Fruit fly (Drosophila melanogaster) whole organism, wandering third instar larva: ENCODE data around the gene Notum.

Source experiments
- Abd-B ChIP-seq: fragments of >200 bp; optimal IDR thresholded peaks from 2 replicates; lab custom pipeline; 2017; ENCODE audit warnings: missing biosample characterization, missing genetic modification characterization
- CG32264 ChIP-seq: fragments of 200-800 bp; sonication (Bioruptor generic); optimal IDR thresholded peaks from 2 replicates; lab custom pipeline; 2016; ENCODE audit warnings: missing biosample characterization, missing genetic modification characterization
- CG9705 ChIP-seq: fragments of 200-800 bp; sonication (Bioruptor generic); optimal IDR thresholded peaks from 2 replicates; lab custom pipeline; 2018; ENCODE audit warnings: missing biosample characterization, mild to moderate bottlenecking, missing genetic modification characterization
- CrebA ChIP-seq: fragments of 200-800 bp; sonication (Bioruptor generic); optimal IDR thresholded peaks from 2 replicates; lab custom pipeline; 2016; ENCODE audit warnings: missing biosample characterization, mild to moderate bottlenecking, missing genetic modification characterization, borderline replicate concordance
- Dfd ChIP-seq: fragments of >200 bp; optimal IDR thresholded peaks from 2 replicates; lab custom pipeline; 2017; ENCODE audit warnings: missing biosample characterization, missing genetic modification characterization
- Dif ChIP-seq: fragments of 200-275, 200-300 bp; sonication (Bioruptor generic); optimal IDR thresholded peaks from 2 replicates; lab custom pipeline; 2018; ENCODE audit warnings: missing biosample characterization, missing genetic modification characterization; ENCODE audit not compliant: partially characterized antibody
- GATAd ChIP-seq: sonication (Bioruptor generic); optimal IDR thresholded peaks from 2 replicates; lab custom pipeline; 2016; ENCODE audit warnings: missing biosample characterization, missing genetic modification characterization
- HLH106 ChIP-seq: fragments of 200-800 bp; optimal IDR thresholded peaks from 3 replicates; lab custom pipeline; 2019; ENCODE audit warnings: missing biosample characterization, mild to moderate bottlenecking, missing genetic modification characterization, moderate library complexity
- Hnf4 ChIP-seq: fragments of 200-800 bp; sonication (Bioruptor generic); optimal IDR thresholded peaks from 2 replicates; lab custom pipeline; 2016; ENCODE audit warnings: missing biosample characterization, mild to moderate bottlenecking, missing genetic modification characterization
- Hr78 ChIP-seq: fragments of >200 bp; optimal IDR thresholded peaks from 2 replicates; lab custom pipeline; 2017; ENCODE audit warnings: missing biosample characterization, missing genetic modification characterization
- Hr83 ChIP-seq: fragments of 200-300 bp; sonication (Bioruptor generic); optimal IDR thresholded peaks from 2 replicates; lab custom pipeline; 2016; ENCODE audit warnings: missing biosample characterization, mild to moderate bottlenecking, missing genetic modification characterization, moderate library complexity; ENCODE audit not compliant: poor library complexity, severe bottlenecking
- Jra ChIP-seq: sonication (Bioruptor generic); optimal IDR thresholded peaks from 2 replicates; lab custom pipeline; 2016; ENCODE audit warnings: missing biosample characterization, missing genetic modification characterization
- Mio ChIP-seq: sonication (Bioruptor generic); optimal IDR thresholded peaks from 2 replicates; lab custom pipeline; 2016; ENCODE audit warnings: missing biosample characterization, missing genetic modification characterization
- Myc ChIP-seq: fragments of >200 bp; optimal IDR thresholded peaks from 2 replicates; lab custom pipeline; 2017
- N ChIP-seq: fragments of >200 bp; optimal IDR thresholded peaks from 2 replicates; lab custom pipeline; 2018; ENCODE audit warnings: missing biosample characterization, missing external identifiers, missing genetic modification characterization
- OdsH ChIP-seq: fragments of 200-800 bp; sonication (Bioruptor generic); optimal IDR thresholded peaks from 2 replicates; lab custom pipeline; 2016; ENCODE audit warnings: missing biosample characterization, mild to moderate bottlenecking, missing genetic modification characterization
- Rel ChIP-seq, 2 experiments: fragments of 200-800 bp; sonication (Bioruptor generic) in 1 of 2; optimal IDR thresholded peaks; 2 replicates in 1 of 2; 3 replicates in 1 of 2; lab custom pipeline; 2016 to 2019; ENCODE audit warnings: mild to moderate bottlenecking in 2 of 2, missing biosample characterization in 2 of 2, missing genetic modification characterization in 2 of 2, moderate library complexity in 1 of 2
- Sp1 ChIP-seq: fragments of 200-800 bp; sonication (Bioruptor generic); optimal IDR thresholded peaks from 3 replicates; lab custom pipeline; 2019; ENCODE audit warnings: missing biosample characterization, mild to moderate bottlenecking, missing genetic modification characterization, moderate library complexity
- Vsx2 ChIP-seq: fragments of 200-300, 225-300 bp; sonication (Bioruptor generic); optimal IDR thresholded peaks from 2 replicates; lab custom pipeline; 2018; ENCODE audit warnings: missing biosample characterization, missing genetic modification characterization; ENCODE audit not compliant: partially characterized antibody
- br ChIP-seq: fragments of 200-800 bp; sonication (Bioruptor generic); optimal IDR thresholded peaks from 2 replicates; lab custom pipeline; 2016; ENCODE audit warnings: missing biosample characterization, missing genetic modification characterization
- brk ChIP-seq: fragments of 200-800 bp; sonication (Bioruptor generic); optimal IDR thresholded peaks from 2 replicates; lab custom pipeline; 2016; ENCODE audit warnings: missing biosample characterization, mild to moderate bottlenecking, missing genetic modification characterization
- dl ChIP-seq, 2 experiments: fragments of 175-275, 200-275 bp in 1 of 2; fragments of 200-275 bp in 1 of 2; sonication (Bioruptor generic); optimal IDR thresholded peaks; lab custom pipeline; 2018; ENCODE audit warnings: mild to moderate bottlenecking in 2 of 2, missing biosample characterization in 2 of 2, missing genetic modification characterization in 2 of 2, moderate library complexity in 2 of 2; ENCODE audit not compliant: partially characterized antibody in 2 of 2, insufficient read depth in 1 of 2
- dmrt93B ChIP-seq: fragments of 200-800 bp; sonication (Bioruptor generic); optimal IDR thresholded peaks from 2 replicates; lab custom pipeline; 2018; ENCODE audit warnings: missing biosample characterization, mild to moderate bottlenecking, missing genetic modification characterization
- dsf ChIP-seq: sonication (Bioruptor generic); optimal IDR thresholded peaks from 2 replicates; lab custom pipeline; 2016; ENCODE audit warnings: missing biosample characterization, missing genetic modification characterization, borderline replicate concordance
- ey ChIP-seq: fragments of 200-800 bp; sonication (Bioruptor generic); optimal IDR thresholded peaks from 2 replicates; lab custom pipeline; 2016; ENCODE audit warnings: missing biosample characterization, missing genetic modification characterization
- foxo ChIP-seq, 2 experiments: fragments of 200-800 bp; sonication (Bioruptor generic); optimal IDR thresholded peaks; 2 replicates in 1 of 2; 3 replicates in 1 of 2; lab custom pipeline; 2016 to 2017; ENCODE audit warnings: missing biosample characterization in 2 of 2, missing genetic modification characterization in 2 of 2
- fru ChIP-seq: fragments of 200-800 bp; sonication (Bioruptor generic); optimal IDR thresholded peaks from 3 replicates; lab custom pipeline; 2016; ENCODE audit warnings: missing biosample characterization, mild to moderate bottlenecking, missing genetic modification characterization
- h ChIP-seq: fragments of 200-800 bp; sonication (Bioruptor generic); optimal IDR thresholded peaks from 3 replicates; lab custom pipeline; 2016; ENCODE audit warnings: missing biosample characterization, mild to moderate bottlenecking, missing genetic modification characterization
- jim ChIP-seq: fragments of 175-275, 200-325 bp; sonication (Bioruptor generic); optimal IDR thresholded peaks from 2 replicates; lab custom pipeline; 2016; ENCODE audit warnings: missing biosample characterization, mild to moderate bottlenecking, missing genetic modification characterization
- lola ChIP-seq: fragments of >200 bp; optimal IDR thresholded peaks from 2 replicates; lab custom pipeline; 2017; ENCODE audit warnings: missing biosample characterization, missing genetic modification characterization
- pan ChIP-seq: fragments of >200 bp; optimal IDR thresholded peaks from 2 replicates; lab custom pipeline; 2017
- psq ChIP-seq: fragments of 200-800 bp; sonication (Bioruptor generic); optimal IDR thresholded peaks from 3 replicates; lab custom pipeline; 2017; ENCODE audit warnings: missing biosample characterization, mild to moderate bottlenecking, missing genetic modification characterization, moderate library complexity
- rgr ChIP-seq: fragments of 200-800 bp; sonication (Bioruptor generic); optimal IDR thresholded peaks from 3 replicates; lab custom pipeline; 2016; ENCODE audit warnings: missing biosample characterization, mild to moderate bottlenecking, missing genetic modification characterization
- sage ChIP-seq: fragments of 200-800 bp; sonication (Bioruptor generic); optimal IDR thresholded peaks from 2 replicates; lab custom pipeline; 2016; ENCODE audit warnings: missing biosample characterization, mild to moderate bottlenecking, missing genetic modification characterization
- sv ChIP-seq: fragments of 200-800 bp; sonication (Bioruptor generic); optimal IDR thresholded peaks from 3 replicates; lab custom pipeline; 2016; ENCODE audit warnings: missing biosample characterization, missing genetic modification characterization
- tai ChIP-seq: sonication (Bioruptor generic); optimal IDR thresholded peaks from 2 replicates; lab custom pipeline; 2016; ENCODE audit warnings: missing biosample characterization, missing genetic modification characterization
- usp ChIP-seq: fragments of >200 bp; optimal IDR thresholded peaks from 2 replicates; lab custom pipeline; 2017; ENCODE audit warnings: missing biosample characterization, missing genetic modification characterization
- woc ChIP-seq: sonication (Bioruptor generic); optimal IDR thresholded peaks from 2 replicates; lab custom pipeline; 2016; ENCODE audit warnings: missing biosample characterization, mild to moderate bottlenecking, missing genetic modification characterization

The Notum gene

DNA sequence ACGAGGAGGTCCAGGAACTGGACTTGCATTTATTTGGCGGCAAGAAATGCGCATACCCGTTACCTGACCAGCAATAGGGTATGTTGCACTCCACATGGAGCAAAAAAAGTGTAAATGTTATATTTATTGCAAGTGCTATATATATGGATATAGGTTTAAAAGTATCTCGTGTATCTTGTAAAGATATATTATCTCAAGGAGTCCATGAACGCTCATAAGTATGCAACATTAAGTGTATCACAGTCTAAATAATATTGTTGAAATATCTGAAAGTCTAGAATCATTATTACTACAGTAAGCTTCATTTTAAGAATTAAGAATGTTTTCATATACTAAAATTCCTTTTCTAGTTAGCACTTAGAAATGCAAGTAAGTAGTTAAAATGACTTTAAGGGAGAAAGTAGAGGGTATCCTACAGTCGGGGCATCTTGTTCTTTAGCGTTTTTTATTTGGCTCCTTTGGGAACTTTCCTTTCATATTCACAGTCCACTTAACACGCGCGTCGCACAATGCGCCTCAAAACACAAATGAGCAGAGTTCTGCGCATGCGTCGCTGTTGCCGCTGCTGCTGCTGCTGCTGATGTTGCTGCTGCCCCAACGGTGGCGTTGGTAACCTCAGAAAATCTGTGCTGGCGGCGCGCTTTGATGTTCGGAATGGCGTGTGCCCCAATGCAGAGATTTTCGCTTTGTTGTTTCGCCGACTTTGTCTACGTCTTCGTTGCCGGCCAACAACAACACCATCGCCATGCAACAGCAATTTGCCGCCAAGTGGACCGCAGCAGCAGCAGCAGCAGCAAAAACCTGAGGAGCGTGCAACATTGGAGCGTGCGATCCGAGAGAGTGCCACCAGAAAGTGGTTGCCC, 3.9 kb upstream of the Notum start (continued):
- no peak for TF ChIP-seq Jra (GFP tag; lab: Kevin White, UChicago)
- TF ChIP-seq CrebA (GFP tag; lab: Kevin White, UChicago) = no peak
- TF ChIP-seq h (GFP tag; lab: Kevin White, UChicago) = peak; percentile 12

DNA sequence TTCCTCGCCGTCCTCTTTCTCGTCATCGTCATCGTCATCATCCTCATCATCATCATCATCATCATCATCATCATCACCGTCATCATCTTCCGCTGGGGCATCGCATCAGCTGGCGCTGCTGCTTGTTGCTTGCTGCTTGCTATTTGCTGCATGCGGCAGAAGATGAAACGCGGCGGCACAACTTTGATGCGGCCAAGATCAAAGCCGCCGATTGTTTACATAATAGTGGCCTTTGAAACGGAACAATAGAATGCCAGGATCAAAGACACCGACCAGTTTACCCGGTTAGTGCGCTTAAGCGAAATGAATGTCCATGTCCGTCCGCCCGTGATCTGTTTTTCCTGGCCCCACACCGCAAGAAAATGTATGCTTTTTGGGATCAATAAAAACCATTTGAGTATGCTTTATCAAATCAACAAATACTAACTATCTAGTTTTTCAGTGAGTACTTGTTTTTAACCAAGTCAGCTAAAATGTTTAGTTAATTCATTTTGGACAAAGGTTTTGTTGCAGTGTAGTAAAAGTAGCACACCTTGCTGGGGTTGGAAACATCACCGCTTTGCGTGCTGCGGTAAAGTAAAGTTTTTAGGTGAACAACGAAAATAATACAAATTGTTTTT, 2.1 kb upstream of the Notum start:
- TF ChIP-seq fru (peak; percentile 38), OdsH (GFP tag; lab: Kevin White, UChicago) (peak; percentile 26), Sp1 (GFP tag; lab: Kevin White, UChicago) (peak; percentile 2), rgr (GFP tag; lab: Kevin White, UChicago) (peak; percentile 25), ey (GFP tag; lab: Kevin White, UChicago) (peak; percentile 19), Myc (lab: Kevin White, UChicago) (no peak), Hr78 (GFP tag; lab: Kevin White, UChicago) (no peak), h (GFP tag; lab: Kevin White, UChicago) (peak; percentile 57), HLH106 (tag; lab: Kevin White, UChicago) (peak; percentile 36), br (peak; percentile 21), foxo (GFP tag; optimal IDR thresholded peaks at IDR 0.05; lab: Kevin White, UChicago) (peak in 1 of 2 experiments; percentile 51), Jra (GFP tag; lab: Kevin White, UChicago) (no peak), sage (GFP tag; lab: Kevin White, UChicago) (no peak), Abd-B (no peak), woc (GFP tag; lab: Kevin White, UChicago) (peak; percentile 22)

DNA sequence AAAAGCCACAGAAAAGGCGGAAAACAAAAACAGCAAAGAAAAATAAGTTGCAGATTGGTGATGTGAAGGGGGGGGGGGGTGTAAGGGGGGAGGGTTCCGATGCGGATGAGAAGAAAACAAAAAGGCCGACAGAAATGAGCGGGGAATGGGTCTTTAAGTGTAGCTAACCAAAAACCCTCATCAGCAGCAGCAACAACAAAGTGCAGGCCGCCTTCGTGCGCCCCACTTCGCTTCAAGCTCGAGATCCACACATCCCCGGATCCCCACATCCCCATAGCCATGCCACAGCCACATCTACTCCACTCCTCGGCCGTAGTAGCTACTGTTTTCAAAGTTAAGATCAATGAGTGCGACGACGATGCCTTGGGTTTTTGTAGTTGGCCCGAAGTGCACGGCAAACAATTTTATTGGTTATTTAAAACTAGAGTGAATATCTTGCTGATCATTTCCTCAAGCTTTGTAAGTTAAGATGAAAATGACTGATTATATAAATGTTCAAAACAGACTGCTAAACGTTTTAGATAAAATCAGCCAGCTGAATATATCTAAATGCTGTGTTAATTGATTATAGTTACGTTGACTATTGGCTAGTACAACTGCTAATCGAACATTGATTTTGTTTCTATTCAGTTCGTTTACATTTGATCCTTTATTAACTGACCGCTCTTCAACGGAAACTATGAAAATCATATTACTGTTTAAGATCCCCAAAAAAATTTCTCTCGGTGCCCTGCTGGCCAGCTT, 1.2 kb downstream of the Notum start:
- TF ChIP-seq GATAd (GFP tag; lab: Kevin White, UChicago) = no peak
- no peak for TF ChIP-seq Abd-B
- no peak for TF ChIP-seq Dif (GFP tag; lab: Kevin White, UChicago)
- no peak for TF ChIP-seq CrebA (GFP tag; lab: Kevin White, UChicago)
- TF ChIP-seq jim = no peak
- peak; percentile 71 for TF ChIP-seq woc (GFP tag; lab: Kevin White, UChicago)
- peak; percentile 62 for TF ChIP-seq OdsH (GFP tag; lab: Kevin White, UChicago)
- no peak for TF ChIP-seq Hr83 (GFP tag; lab: Kevin White, UChicago)
- peak; percentile 59 for TF ChIP-seq dmrt93B (GFP tag; lab: Kevin White, UChicago)
- no peak for TF ChIP-seq pan (lab: Kevin White, UChicago)
- TF ChIP-seq Rel (GFP tag; optimal IDR thresholded peaks at IDR 0.05; lab: Kevin White, UChicago) = no peak
- no peak for TF ChIP-seq Rel (tag; optimal IDR thresholded peaks at IDR 0.05; lab: Kevin White, UChicago)
- no peak for TF ChIP-seq dsf
- TF ChIP-seq lola (GFP tag; lab: Kevin White, UChicago) = no peak
- peak; percentile 62 for TF ChIP-seq br
- TF ChIP-seq h (GFP tag; lab: Kevin White, UChicago) = peak; percentile 65
- peak; percentile 27 for TF ChIP-seq Hnf4 (GFP tag; lab: Kevin White, UChicago)
- TF ChIP-seq tai (GFP tag; lab: Kevin White, UChicago) = peak; percentile 41
- TF ChIP-seq N (GFP tag; lab: Kevin White, UChicago) = no peak
- TF ChIP-seq Vsx2 = no peak
- no peak for TF ChIP-seq Mio
- no peak for TF ChIP-seq brk
- peak; percentile 61 for TF ChIP-seq HLH106 (tag; lab: Kevin White, UChicago)
- peak; percentile 11 for TF ChIP-seq Dfd
- peak; percentile 66 for TF ChIP-seq ey (GFP tag; lab: Kevin White, UChicago)
- TF ChIP-seq sv (GFP tag; lab: Kevin White, UChicago) = no peak
- TF ChIP-seq usp (GFP tag; lab: Kevin White, UChicago) = no peak
- TF ChIP-seq CG32264 (GFP tag; lab: Kevin White, UChicago) = peak; percentile 6
- no peak for TF ChIP-seq Myc (lab: Kevin White, UChicago)
- TF ChIP-seq dl (GFP tag; optimal IDR thresholded peaks at IDR 0.05; lab: Kevin White, UChicago; ENCODE audit: insufficient read depth in 1 of 2, partially characterized antibody in 2 of 2) = no peak
- peak; percentile 70 for TF ChIP-seq Sp1 (GFP tag; lab: Kevin White, UChicago)
- TF ChIP-seq sage (GFP tag; lab: Kevin White, UChicago) = no peak
- no peak for TF ChIP-seq Hr78 (GFP tag; lab: Kevin White, UChicago)
- TF ChIP-seq rgr (GFP tag; lab: Kevin White, UChicago) = peak; percentile 38
- peak; percentile 72 for TF ChIP-seq fru
- no peak for TF ChIP-seq Jra (GFP tag; lab: Kevin White, UChicago)
- peak; percentile 47 for TF ChIP-seq CG9705 (GFP tag; lab: Kevin White, UChicago)
- peak in 1 of 2 experiments; percentile 69 for TF ChIP-seq foxo (GFP tag; optimal IDR thresholded peaks at IDR 0.05; lab: Kevin White, UChicago)
- TF ChIP-seq psq = peak; percentile 69
